Worm (Caenorhabditis elegans): ENCODE measurements around the gene F32D8.2.

F32D8.2 gene

DNA sequence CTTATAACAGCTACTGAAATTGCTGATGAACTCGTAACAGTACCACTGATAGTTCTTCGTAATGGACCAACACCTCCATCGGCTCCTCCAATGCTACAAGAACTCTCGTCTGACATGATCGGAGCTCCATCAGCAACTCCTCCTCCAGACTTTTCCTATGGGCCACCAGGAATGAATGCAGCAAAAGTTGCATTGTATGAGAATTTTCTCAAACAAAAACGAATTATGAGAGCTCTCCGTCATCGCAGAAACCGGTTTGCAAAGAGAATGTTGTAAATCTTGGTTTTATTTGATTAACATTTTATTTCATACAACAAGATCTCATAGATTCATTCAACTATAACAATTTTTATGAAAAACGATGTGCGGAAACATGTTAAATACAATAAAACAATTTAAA is 4.0 kb downstream of the F32D8.2 start (continued):
- peak; percentile 72 for TF ChIP-seq ZK185.1 (tag; optimal IDR thresholded peaks at IDR 0.05; ENCODE audit: poor library complexity, severe bottlenecking)
- TF ChIP-seq attf-5 (GFP tag; optimal IDR thresholded peaks at IDR 0.05) = no peak
- no peak for TF ChIP-seq cebp-2 (GFP tag; IDR thresholded peaks at IDR 0.05)
- peak; percentile 64; the same call in 1 of the 2 replicates for TF ChIP-seq K11D2.4 (GFP tag; IDR thresholded peaks at IDR 0.05)
- TF ChIP-seq ama-1 (optimal IDR thresholded peaks at IDR 0.05) = peak; percentile 26
- no peak for TF ChIP-seq ama-1 (GFP tag; optimal IDR thresholded peaks at IDR 0.05)
- peak; percentile 13 for TF ChIP-seq lin-54 (GFP tag; optimal IDR thresholded peaks at IDR 0.05)
- no peak for TF ChIP-seq sea-2 (GFP tag; IDR thresholded peaks at IDR 0.05)
- TF ChIP-seq egrh-3 (GFP tag; IDR thresholded peaks at IDR 0.05) = no peak
- TF ChIP-seq lir-1 (GFP tag; conservative IDR thresholded peaks at IDR 0.05) = no peak
- no peak for TF ChIP-seq ztf-6 (GFP tag; IDR thresholded peaks at IDR 0.05)
- no peak for TF ChIP-seq nhr-179 (tag; optimal IDR thresholded peaks at IDR 0.05)
- TF ChIP-seq snpc-4 (GFP tag; optimal IDR thresholded peaks at IDR 0.05) = no peak
- TF ChIP-seq snpc-4 (tag; optimal IDR thresholded peaks at IDR 0.05) = no peak
- TF ChIP-seq fkh-3 (tag; optimal IDR thresholded peaks at IDR 0.05) = no peak
- TF ChIP-seq ceh-79 (tag; optimal IDR thresholded peaks at IDR 0.05) = no peak
- no peak for TF ChIP-seq F23B12.7 (tag; optimal IDR thresholded peaks at IDR 0.05; ENCODE audit: insufficient read depth)
- no peak for TF ChIP-seq F33H1.4 (GFP tag; IDR thresholded peaks at IDR 0.05)
- TF ChIP-seq ceh-91 (GFP tag; IDR thresholded peaks at IDR 0.05) = no peak
- no peak for TF ChIP-seq lag-1 (GFP tag; IDR thresholded peaks at IDR 0.05)
- TF ChIP-seq athp-1 (tag; optimal IDR thresholded peaks at IDR 0.05) = peak; percentile 18
- TF ChIP-seq hrde-1 (tag; optimal IDR thresholded peaks at IDR 0.05; ENCODE audit: borderline replicate concordance) = no peak
- peak; percentile 62; the same call in 1 of the 2 replicates for TF ChIP-seq B0336.3 (GFP tag; IDR thresholded peaks at IDR 0.05)
- TF ChIP-seq mxl-1 (tag; optimal IDR thresholded peaks at IDR 0.05) = no peak
- no peak for TF ChIP-seq ceh-40 (GFP tag; IDR thresholded peaks at IDR 0.05)
- no peak for TF ChIP-seq unc-130 (GFP tag; optimal IDR thresholded peaks at IDR 0.05)
- no peak for TF ChIP-seq F57A8.1 (GFP tag; optimal IDR thresholded peaks at IDR 0.05)
- TF ChIP-seq F49E8.2 (tag; optimal IDR thresholded peaks at IDR 0.05; ENCODE audit: insufficient read depth) = no peak
- no peak for TF ChIP-seq tbp1 (GFP tag; optimal IDR thresholded peaks at IDR 0.05)
- peak; percentile 83 for TF ChIP-seq F57C9.4 (tag; optimal IDR thresholded peaks at IDR 0.05)
- no peak for TF ChIP-seq madf-3 (GFP tag; IDR thresholded peaks at IDR 0.05)
- no peak for TF ChIP-seq him-1 (tag; optimal IDR thresholded peaks at IDR 0.05)
- TF ChIP-seq akir-1 (GFP tag; optimal IDR thresholded peaks at IDR 0.05) = no peak
- no peak for TF ChIP-seq madf-8 (GFP tag; conservative IDR thresholded peaks at IDR 0.05)
- no peak for TF ChIP-seq sptf-2 (GFP tag; optimal IDR thresholded peaks at IDR 0.05)
- TF ChIP-seq somi-1 (GFP tag; optimal IDR thresholded peaks at IDR 0.05) = peak; percentile 42
- no peak for TF ChIP-seq F39B2.1 (GFP tag; IDR thresholded peaks at IDR 0.05)
- TF ChIP-seq dox-1 (GFP tag; IDR thresholded peaks at IDR 0.05) = no peak
- TF ChIP-seq madf-6 (GFP tag; IDR thresholded peaks at IDR 0.05) = no peak
- TF ChIP-seq dpff-1 (tag; optimal IDR thresholded peaks at IDR 0.05) = peak; percentile 27
- no peak for TF ChIP-seq nhr-80 (tag; optimal IDR thresholded peaks at IDR 0.05)
- no peak for TF ChIP-seq mcd-1 (GFP tag; IDR thresholded peaks at IDR 0.05)
- no peak for TF ChIP-seq lsl-1 (GFP tag; optimal IDR thresholded peaks at IDR 0.05)
- no peak for TF ChIP-seq aptf-3 (GFP tag; IDR thresholded peaks at IDR 0.05)
- no peak for TF ChIP-seq attf-3 (GFP tag; conservative IDR thresholded peaks at IDR 0.05)
- TF ChIP-seq B0035.1 (tag; optimal IDR thresholded peaks at IDR 0.05) = no peak
- no peak for TF ChIP-seq rec-8 (tag; optimal IDR thresholded peaks at IDR 0.05)
- no peak for TF ChIP-seq cebp-1 (GFP tag; IDR thresholded peaks at IDR 0.05)
- TF ChIP-seq cebp-1 (tag; optimal IDR thresholded peaks at IDR 0.05) = peak; percentile 49
- TF ChIP-seq hmg-20 (GFP tag; IDR thresholded peaks at IDR 0.05) = 0 out of 2 replicates have a peak, but pooled peaks have one; percentile 22

All from whole organism, young adult.